Fruit fly (Drosophila melanogaster): ENCODE data around the gene CG3662.

dm6 chr2L:856690-857488 is 35.8 kb downstream of the CG3662 start:
- TF ChIP-seq CG34367 (tag; optimal IDR thresholded peaks at IDR 0.05), result no peak
- peak; percentile 51; the same call in 1 of the 3 replicates for TF ChIP-seq fd96Ca (GFP tag; IDR thresholded peaks at IDR 0.05)
- TF ChIP-seq Snoo (tag; optimal IDR thresholded peaks at IDR 0.05), result no peak
- TF ChIP-seq CG4496 (GFP tag; IDR thresholded peaks at IDR 0.05), result no peak; the same call in 2 of the 3 replicates
- TF ChIP-seq Pif1B (GFP tag; optimal IDR thresholded peaks at IDR 0.05), result no peak
- TF ChIP-seq D1 (tag; optimal IDR thresholded peaks at IDR 0.05), result no peak
- TF ChIP-seq CG14655 (GFP tag; optimal IDR thresholded peaks at IDR 0.05), result no peak
- no peak for TF ChIP-seq rn (GFP tag; IDR thresholded peaks at IDR 0.05)
- peak; percentile 19 for TF ChIP-seq CG8301 (tag; optimal IDR thresholded peaks at IDR 0.05)
